Worm (Caenorhabditis elegans): ENCODE data around the gene cdh-4.

Gene cdh-4

ce11 chrIII:4496085-4496484 is 24.1 kb upstream of the cdh-4 start (continued):
- TF ChIP-seq snpc-4 (tag; optimal IDR thresholded peaks at IDR 0.05) (no peak), aly-2 (tag; optimal IDR thresholded peaks at IDR 0.05) (no peak), nhr-76 (tag; optimal IDR thresholded peaks at IDR 0.05) (no peak), hlh-4 (tag; optimal IDR thresholded peaks at IDR 0.05) (no peak), pax-3 (tag; optimal IDR thresholded peaks at IDR 0.05) (no peak), xbp-1 (tag; optimal IDR thresholded peaks at IDR 0.05) (no peak), pqm-1 (tag; optimal IDR thresholded peaks at IDR 0.05) (no peak), nhr-28 (tag; optimal IDR thresholded peaks at IDR 0.05) (no peak), nhr-11 (tag; optimal IDR thresholded peaks at IDR 0.05) (no peak), ztf-4 (tag; optimal IDR thresholded peaks at IDR 0.05) (no peak), mdl-1 (tag; optimal IDR thresholded peaks at IDR 0.05) (no peak), nhr-77 (tag; optimal IDR thresholded peaks at IDR 0.05) (no peak), F16B12.6 (tag; optimal IDR thresholded peaks at IDR 0.05) (no peak), C34B4.2 (tag; optimal IDR thresholded peaks at IDR 0.05) (no peak), fkh-8 (tag; optimal IDR thresholded peaks at IDR 0.05) (no peak), snu-23 (GFP tag; optimal IDR thresholded peaks at IDR 0.05) (peak; percentile 56), lin-15B (tag; optimal IDR thresholded peaks at IDR 0.05) (no peak), lin-14 (GFP tag; optimal IDR thresholded peaks at IDR 0.05) (peak; percentile 72), dpl-1 (GFP tag; optimal IDR thresholded peaks at IDR 0.05) (peak in 1 of 3 experiments; percentile 14), lin-35 (GFP tag; optimal IDR thresholded peaks at IDR 0.05) (peak in 1 of 2 experiments; percentile 51), ceh-63 (GFP tag; optimal IDR thresholded peaks at IDR 0.05) (no peak), nhr-19 (GFP tag; conservative IDR thresholded peaks at IDR 0.05) (peak; percentile 33), hlh-17 (GFP tag; optimal IDR thresholded peaks at IDR 0.05; ENCODE audit: borderline replicate concordance) (no peak), zip-4 (GFP tag; optimal IDR thresholded peaks at IDR 0.05) (no peak), fkh-10 (GFP tag; optimal IDR thresholded peaks at IDR 0.05) (no peak), grh-1 (GFP tag; IDR thresholded peaks at IDR 0.05) (no peak), fkh-4 (tag; optimal IDR thresholded peaks at IDR 0.05; ENCODE audit: borderline replicate concordance) (no peak), elt-2 (tag; optimal IDR thresholded peaks at IDR 0.05) (peak; percentile 39), Y116A8C.19 (tag; optimal IDR thresholded peaks at IDR 0.05; ENCODE audit: borderline replicate concordance) (no peak), egl-13 (tag; optimal IDR thresholded peaks at IDR 0.05) (no peak), egl-27 (tag; optimal IDR thresholded peaks at IDR 0.05) (no peak), nhr-237 (tag; optimal IDR thresholded peaks at IDR 0.05) (no peak), unc-62 (GFP tag; optimal IDR thresholded peaks at IDR 0.05) (no peak), ets-5 (GFP tag; IDR thresholded peaks at IDR 0.05) (no peak), unc-86 (tag; optimal IDR thresholded peaks at IDR 0.05) (no peak), unc-130 (tag; optimal IDR thresholded peaks at IDR 0.05) (no peak), efl-1 (optimal IDR thresholded peaks at IDR 0.05) (no peak), efl-1 (GFP tag; optimal IDR thresholded peaks at IDR 0.05 in 1 of 2) (no peak)

ce11 chrIII:4498938-4499337 is 21.2 kb upstream of the cdh-4 start, which contains the start of the genes C07G2.5 and atf-7:
C07G2.5 (minus strand) TSS chrIII:4499038.
atf-7 (minus strand) TSS chrIII:4499045.
- TF ChIP-seq snpc-4 (tag; optimal IDR thresholded peaks at IDR 0.05) (no peak), tlp-1 (tag; optimal IDR thresholded peaks at IDR 0.05) (no peak), nhr-47 (tag; optimal IDR thresholded peaks at IDR 0.05) (no peak), nhr-77 (tag; optimal IDR thresholded peaks at IDR 0.05) (no peak), isw-1 (GFP tag; IDR thresholded peaks at IDR 0.05) (no peak), mdl-1 (tag; optimal IDR thresholded peaks at IDR 0.05) (no peak), nhr-90 (tag; optimal IDR thresholded peaks at IDR 0.05; ENCODE audit: poor library complexity) (no peak), nhr-71 (tag; optimal IDR thresholded peaks at IDR 0.05) (no peak), nhr-19 (GFP tag; conservative IDR thresholded peaks at IDR 0.05) (no peak), ceh-88 (GFP tag; IDR thresholded peaks at IDR 0.05) (no peak), hpl-2 (GFP tag; optimal IDR thresholded peaks at IDR 0.05) (no peak), zag-1 (tag; optimal IDR thresholded peaks at IDR 0.05) (no peak), C34B4.2 (tag; optimal IDR thresholded peaks at IDR 0.05) (no peak), ces-1 (GFP tag; optimal IDR thresholded peaks at IDR 0.05) (no peak), nhr-11 (tag; optimal IDR thresholded peaks at IDR 0.05) (no peak)
